Fruit fly (Drosophila melanogaster): ENCODE data around the gene nht.

- no peak for TF ChIP-seq EcR (GFP tag; optimal IDR thresholded peaks at IDR 0.05)
- no peak for TF ChIP-seq usp (GFP tag; optimal IDR thresholded peaks at IDR 0.05)
- TF ChIP-seq pan (optimal IDR thresholded peaks at IDR 0.05), result no peak
- no peak for TF ChIP-seq psq (optimal IDR thresholded peaks at IDR 0.05)
- peak; percentile 44 for TF ChIP-seq CG8478 (optimal IDR thresholded peaks at IDR 0.05)
- no peak for TF ChIP-seq Dll (optimal IDR thresholded peaks at IDR 0.05)
Observed at dm6 chr2L:15271336-15271735, 47.4 kb downstream of the nht start.
